2 fruit fly cellular contexts compared by ENCODE assay signal in the genomic region with DNA sequence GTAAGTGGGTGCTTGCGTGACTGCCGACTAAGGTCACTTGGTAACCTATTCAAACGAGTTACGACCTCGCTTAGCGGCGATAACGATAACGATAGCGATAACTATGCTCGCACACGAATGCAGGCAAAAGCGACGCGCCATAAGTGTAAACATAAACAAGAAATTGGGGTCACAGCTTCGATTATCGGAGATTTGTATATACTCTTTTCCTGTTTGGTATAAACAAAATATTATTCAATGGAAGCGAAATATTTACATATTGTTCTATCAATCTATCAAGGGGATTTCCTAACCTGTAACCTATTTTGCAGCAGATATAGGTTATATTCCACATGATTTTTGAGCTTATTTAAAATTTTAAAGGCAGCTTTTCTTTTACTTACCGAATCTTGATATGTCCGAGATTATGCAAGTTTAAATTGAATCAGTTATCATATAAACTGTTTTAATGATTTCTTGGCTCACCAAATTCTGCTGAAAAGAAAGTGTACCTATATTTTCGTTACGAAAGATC.
TF ChIP-seq lines count a peak whose summit lies in the region.

No protein-coding gene starts in this region.

TF ChIP-seq in whole organism, embryonic, 481 proteins besides CTCF, POLR2A, EP300 and RAD21 (continued from another document and continues in another):
- TF ChIP-seq CG13624 (GFP tag; optimal IDR thresholded peaks at IDR 0.05; lab: Kevin White, UChicago): peak; percentile 31
- no peak for TF ChIP-seq HmgD (GFP tag; optimal IDR thresholded peaks at IDR 0.05; lab: Kevin White, UChicago)
- peak; percentile 3 for TF ChIP-seq pum (GFP tag; optimal IDR thresholded peaks at IDR 0.05; lab: Kevin White, UChicago)
- peak; percentile 22 for TF ChIP-seq CG18476 (GFP tag; optimal IDR thresholded peaks at IDR 0.05; lab: Kevin White, UChicago)
- TF ChIP-seq CG18262 (tag; optimal IDR thresholded peaks at IDR 0.05; lab: Kevin White, UChicago): peak; percentile 69
- TF ChIP-seq fd96Cb (tag; optimal IDR thresholded peaks at IDR 0.05; lab: Kevin White, UChicago): peak; percentile 33
- TF ChIP-seq row (GFP tag; IDR thresholded peaks at IDR 0.05; lab: Robert Waterston, UW): peak; percentile 49
- TF ChIP-seq z (GFP tag; IDR thresholded peaks at IDR 0.05; lab: Robert Waterston, UW): no peak
- no peak for TF ChIP-seq unc-4 (GFP tag; IDR thresholded peaks at IDR 0.05; lab: Robert Waterston, UW; ENCODE audit: partially characterized antibody)
- TF ChIP-seq kay (GFP tag; optimal IDR thresholded peaks at IDR 0.05; lab: Kevin White, UChicago): peak; percentile 13
- TF ChIP-seq CG6254 (GFP tag; optimal IDR thresholded peaks at IDR 0.05; lab: Kevin White, UChicago): peak; percentile 8
- TF ChIP-seq CG8388 (GFP tag; optimal IDR thresholded peaks at IDR 0.05; lab: Kevin White, UChicago): peak; percentile 49
- TF ChIP-seq CG12659 (GFP tag; optimal IDR thresholded peaks at IDR 0.05; lab: Kevin White, UChicago): peak; percentile 38
- peak; percentile 60 for TF ChIP-seq ftz-f1 (GFP tag; optimal IDR thresholded peaks at IDR 0.05; lab: Kevin White, UChicago)
- TF ChIP-seq Med (GFP tag; lab: Kevin White, UChicago): peak; percentile 69
- peak; percentile 10 for TF ChIP-seq CG13296 (GFP tag; optimal IDR thresholded peaks at IDR 0.05; lab: Kevin White, UChicago)
- peak; percentile 23; the same call in 1 of the 2 replicates for TF ChIP-seq Ptx1 (GFP tag; IDR thresholded peaks at IDR 0.05; lab: Robert Waterston, UW)
- no peak for TF ChIP-seq gt (GFP tag; IDR thresholded peaks at IDR 0.05; lab: Robert Waterston, UW)
- 0 out of 3 replicates have a peak, but pooled peaks have one; percentile 26 for TF ChIP-seq hb (GFP tag; IDR thresholded peaks at IDR 0.05; lab: Robert Waterston, UW; ENCODE audit: partially characterized antibody)
- TF ChIP-seq gem (tag; optimal IDR thresholded peaks at IDR 0.05; lab: Kevin White, UChicago): peak; percentile 52
- TF ChIP-seq CG6689 (GFP tag; IDR thresholded peaks at IDR 0.05; lab: Robert Waterston, UW): peak; percentile 47
- peak in 1 of 3 experiments; percentile 50 for TF ChIP-seq lola (GFP tag; optimal IDR thresholded peaks at IDR 0.05; lab: Kevin White, UChicago)
- peak; percentile 8 for TF ChIP-seq CG13424 (tag; optimal IDR thresholded peaks at IDR 0.05; lab: Kevin White, UChicago)
- TF ChIP-seq CG15601 (tag; optimal IDR thresholded peaks at IDR 0.05; lab: Kevin White, UChicago): peak; percentile 51
- no peak for TF ChIP-seq CG16779 (GFP tag; IDR thresholded peaks at IDR 0.05; lab: Robert Waterston, UW)
- peak in 1 of 2 experiments; percentile 90 for TF ChIP-seq Eip74EF (GFP tag; optimal IDR thresholded peaks at IDR 0.05; lab: Kevin White, UChicago)
- TF ChIP-seq Hr3 (GFP tag; optimal IDR thresholded peaks at IDR 0.05; lab: Kevin White, UChicago): peak; percentile 26
- TF ChIP-seq tio (GFP tag; optimal IDR thresholded peaks at IDR 0.05; lab: Kevin White, UChicago): peak; percentile 15
- TF ChIP-seq Fer3 (tag; optimal IDR thresholded peaks at IDR 0.05; lab: Kevin White, UChicago): peak; percentile 8
- TF ChIP-seq Ssrp (tag; optimal IDR thresholded peaks at IDR 0.05; lab: Kevin White, UChicago): peak; percentile 53
- peak; percentile 61 for TF ChIP-seq nmo (GFP tag; optimal IDR thresholded peaks at IDR 0.05; lab: Kevin White, UChicago)
- TF ChIP-seq Kr (GFP tag; optimal IDR thresholded peaks at IDR 0.05; lab: Kevin White, UChicago): no peak
- no peak for TF ChIP-seq Gsc (GFP tag; IDR thresholded peaks at IDR 0.05; lab: Robert Waterston, UW)
- peak; percentile 49 for TF ChIP-seq Oli (tag; optimal IDR thresholded peaks at IDR 0.05; lab: Kevin White, UChicago)
- TF ChIP-seq trh (GFP tag; optimal IDR thresholded peaks at IDR 0.05; lab: Kevin White, UChicago): no peak
- peak; percentile 9 for TF ChIP-seq Nf-YB (GFP tag; optimal IDR thresholded peaks at IDR 0.05; lab: Kevin White, UChicago)
- TF ChIP-seq mirr (GFP tag; optimal IDR thresholded peaks at IDR 0.05; lab: Kevin White, UChicago): peak; percentile 11
- no peak for TF ChIP-seq tna (GFP tag; IDR thresholded peaks at IDR 0.05; lab: Robert Waterston, UW; ENCODE audit: partially characterized antibody)
- peak; percentile 26 for TF ChIP-seq Hsf (GFP tag; optimal IDR thresholded peaks at IDR 0.05; lab: Kevin White, UChicago)
- TF ChIP-seq CG7839 (tag; optimal IDR thresholded peaks at IDR 0.05; lab: Kevin White, UChicago): peak; percentile 50
- TF ChIP-seq dmrt99B (tag; optimal IDR thresholded peaks at IDR 0.05; lab: Kevin White, UChicago): peak; percentile 57
- no peak for TF ChIP-seq seq (GFP tag; IDR thresholded peaks at IDR 0.05; lab: Robert Waterston, UW)
- no peak for TF ChIP-seq Dad (GFP tag; optimal IDR thresholded peaks at IDR 0.05; lab: Kevin White, UChicago)
- TF ChIP-seq chinmo (GFP tag; IDR thresholded peaks at IDR 0.05; lab: Robert Waterston, UW; ENCODE audit: partially characterized antibody): 0 out of 4 replicates have a peak, but pooled peaks have one; percentile 24
- no peak for TF ChIP-seq ro (GFP tag; IDR thresholded peaks at IDR 0.05; lab: Robert Waterston, UW)
- peak; percentile 21 for TF ChIP-seq CG12391 (tag; optimal IDR thresholded peaks at IDR 0.05; lab: Kevin White, UChicago)
- TF ChIP-seq CG10979 (tag; optimal IDR thresholded peaks at IDR 0.05; lab: Kevin White, UChicago): peak; percentile 63
- 0 out of 3 replicates have a peak, but pooled peaks have one; percentile 19 for TF ChIP-seq Doc3 (GFP tag; IDR thresholded peaks at IDR 0.05; lab: Robert Waterston, UW; ENCODE audit: partially characterized antibody)
- TF ChIP-seq sens (GFP tag; lab: Kevin White, UChicago): peak; percentile 93
- peak; percentile 11 for TF ChIP-seq CG6813 (GFP tag; optimal IDR thresholded peaks at IDR 0.05; lab: Kevin White, UChicago)
- peak; percentile 12 for TF ChIP-seq CG1233 (GFP tag; optimal IDR thresholded peaks at IDR 0.05; lab: Kevin White, UChicago)
- TF ChIP-seq CG7928 (GFP tag; optimal IDR thresholded peaks at IDR 0.05; lab: Kevin White, UChicago): no peak
- TF ChIP-seq CG17186 (GFP tag; optimal IDR thresholded peaks at IDR 0.05; lab: Kevin White, UChicago): no peak
- TF ChIP-seq Aef1 (GFP tag; IDR thresholded peaks at IDR 0.05; lab: Robert Waterston, UW): no peak
- no peak for TF ChIP-seq CG14860 (GFP tag; IDR thresholded peaks at IDR 0.05; lab: Robert Waterston, UW; ENCODE audit: partially characterized antibody)
- TF ChIP-seq lab (GFP tag; optimal IDR thresholded peaks at IDR 0.05; lab: Kevin White, UChicago): peak; percentile 10
- TF ChIP-seq CoRest (tag; optimal IDR thresholded peaks at IDR 0.05; lab: Kevin White, UChicago): peak; percentile 69
- no peak for TF ChIP-seq pb (GFP tag; optimal IDR thresholded peaks at IDR 0.05; lab: Kevin White, UChicago)
- TF ChIP-seq CG17361 (GFP tag; IDR thresholded peaks at IDR 0.05; lab: Robert Waterston, UW): peak; percentile 71
- peak; percentile 1 for TF ChIP-seq tx (GFP tag; optimal IDR thresholded peaks at IDR 0.05; lab: Kevin White, UChicago)
- peak; percentile 19 for TF ChIP-seq trem (tag; optimal IDR thresholded peaks at IDR 0.05; lab: Kevin White, UChicago)

TF ChIP-seq in whole organism, prepupa, 60 proteins besides CTCF, POLR2A, EP300 and RAD21 (continued from another document):
- TF ChIP-seq CG4318 (GFP tag; optimal IDR thresholded peaks at IDR 0.05; lab: Kevin White, UChicago) (no peak), ss (GFP tag; optimal IDR thresholded peaks at IDR 0.05; lab: Kevin White, UChicago) (no peak), Met (GFP tag; optimal IDR thresholded peaks at IDR 0.05; lab: Kevin White, UChicago) (peak; percentile 23), OdsH (GFP tag; optimal IDR thresholded peaks at IDR 0.05; lab: Kevin White, UChicago) (no peak), CG6163 (GFP tag; IDR thresholded peaks at IDR 0.05; lab: Robert Waterston, UW) (no peak), CG31627 (GFP tag; optimal IDR thresholded peaks at IDR 0.05; lab: Kevin White, UChicago) (peak; percentile 1), CG32006 (GFP tag; optimal IDR thresholded peaks at IDR 0.05; lab: Kevin White, UChicago) (peak; percentile 58), topi (GFP tag; optimal IDR thresholded peaks at IDR 0.05; lab: Kevin White, UChicago) (no peak), eg (GFP tag; IDR thresholded peaks at IDR 0.05; lab: Robert Waterston, UW) (no peak), salr (GFP tag; optimal IDR thresholded peaks at IDR 0.05; lab: Kevin White, UChicago) (peak in 1 of 2 experiments; percentile 8), CG1621 (tag; optimal IDR thresholded peaks at IDR 0.05; lab: Kevin White, UChicago) (no peak), Lpt (GFP tag; optimal IDR thresholded peaks at IDR 0.05; lab: Kevin White, UChicago) (no peak), dac (GFP tag; optimal IDR thresholded peaks at IDR 0.05; lab: Kevin White, UChicago) (no peak), lz (GFP tag; optimal IDR thresholded peaks at IDR 0.05; lab: Kevin White, UChicago) (no peak), vri (GFP tag; optimal IDR thresholded peaks at IDR 0.05; lab: Kevin White, UChicago) (no peak), Smox (GFP tag; optimal IDR thresholded peaks at IDR 0.05; lab: Kevin White, UChicago) (peak; percentile 18), CG6792 (GFP tag; optimal IDR thresholded peaks at IDR 0.05; lab: Kevin White, UChicago) (peak; percentile 6), net (GFP tag; optimal IDR thresholded peaks at IDR 0.05; lab: Kevin White, UChicago) (peak; percentile 16), CG10631 (GFP tag; optimal IDR thresholded peaks at IDR 0.05; lab: Kevin White, UChicago) (no peak), CG6808 (GFP tag; optimal IDR thresholded peaks at IDR 0.05; lab: Kevin White, UChicago) (no peak), CG15336 (GFP tag; IDR thresholded peaks at IDR 0.05; lab: Robert Waterston, UW) (no peak), spab (GFP tag; optimal IDR thresholded peaks at IDR 0.05; lab: Kevin White, UChicago) (no peak), CG8119 (GFP tag; IDR thresholded peaks at IDR 0.05; lab: Robert Waterston, UW) (no peak), Eip78C (GFP tag; lab: Kevin White, UChicago) (peak; percentile 77), Blimp-1 (GFP tag; optimal IDR thresholded peaks at IDR 0.05; lab: Kevin White, UChicago) (no peak), CG34406 (GFP tag; optimal IDR thresholded peaks at IDR 0.05; lab: Kevin White, UChicago) (peak; percentile 7), Gug (GFP tag; IDR thresholded peaks at IDR 0.05; lab: Robert Waterston, UW) (no peak), Sox102F (GFP tag; optimal IDR thresholded peaks at IDR 0.05; lab: Kevin White, UChicago) (peak; percentile 34), CG7368 (GFP tag; optimal IDR thresholded peaks at IDR 0.05; lab: Kevin White, UChicago) (no peak), CG6276 (GFP tag; optimal IDR thresholded peaks at IDR 0.05; lab: Kevin White, UChicago) (no peak), Ets96B (tag; optimal IDR thresholded peaks at IDR 0.05; lab: Kevin White, UChicago) (no peak), Sox14 (GFP tag; optimal IDR thresholded peaks at IDR 0.05; lab: Kevin White, UChicago) (no peak), CG9139 (GFP tag; optimal IDR thresholded peaks at IDR 0.05; lab: Kevin White, UChicago) (no peak), Hr38 (GFP tag; optimal IDR thresholded peaks at IDR 0.05; lab: Kevin White, UChicago) (no peak), fkh (GFP tag; optimal IDR thresholded peaks at IDR 0.05; lab: Kevin White, UChicago) (peak; percentile 63), fd59A (GFP tag; optimal IDR thresholded peaks at IDR 0.05; lab: Kevin White, UChicago) (no peak), CG3919 (GFP tag; optimal IDR thresholded peaks at IDR 0.05; lab: Kevin White, UChicago) (peak; percentile 1)
